Fruit fly (Drosophila melanogaster): ENCODE results near the gene CG13599.

DNA sequence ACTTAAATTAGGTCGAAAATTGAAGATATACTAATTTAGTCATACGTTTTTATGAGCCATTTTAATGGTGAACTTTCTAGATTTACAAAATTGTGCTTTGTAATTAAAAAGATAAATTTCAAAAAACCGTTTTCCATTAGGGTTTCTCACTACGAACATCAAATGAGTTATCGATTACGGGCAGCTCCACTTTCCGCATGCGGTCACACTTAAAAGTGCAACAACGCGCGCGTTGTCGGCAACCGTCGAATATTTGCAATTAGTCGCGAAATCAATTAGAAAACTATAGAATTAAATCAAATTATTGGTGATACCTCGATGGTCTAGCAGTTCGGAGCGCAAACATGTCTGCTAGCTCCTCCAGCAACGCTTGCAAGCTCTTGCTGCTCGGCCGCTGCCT is 7.2 kb upstream of the CG13599 start, which contains the start of gene Ndc1:
- no peak for TF ChIP-seq klu (GFP tag; IDR thresholded peaks at IDR 0.05)
- no peak for TF ChIP-seq CG8478 (optimal IDR thresholded peaks at IDR 0.05)
- TF ChIP-seq ap (GFP tag; IDR thresholded peaks at IDR 0.05), result no peak
- no peak for TF ChIP-seq dan (GFP tag; IDR thresholded peaks at IDR 0.05)
- TF ChIP-seq sqz (GFP tag; optimal IDR thresholded peaks at IDR 0.05), result no peak
